Fruit fly (Drosophila melanogaster) whole organism, prepupa: ENCODE results near the gene Marcal1.

Experiments used
- Blimp-1 ChIP-seq: fragments of 200-800 bp; sonication (Bioruptor generic); optimal IDR thresholded peaks from 3 replicates; lab custom pipeline; 2017; ENCODE audit warnings: missing biosample characterization, missing genetic modification characterization, mild to moderate bottlenecking, moderate library complexity, missing genetic modification reagents
- CG10631 ChIP-seq: fragments of 200-800 bp; sonication (Bioruptor generic); optimal IDR thresholded peaks from 2 replicates; lab custom pipeline; 2016; ENCODE audit warnings: missing biosample characterization, missing genetic modification characterization
- CG11902 ChIP-seq: fragments of 200-800 bp; sonication (Bioruptor generic); optimal IDR thresholded peaks from 3 replicates; lab custom pipeline; 2016; ENCODE audit warnings: missing biosample characterization, missing genetic modification characterization
- CG6163 ChIP-seq: fragments of 200-800 bp; sonication (Bioruptor generic); IDR thresholded peaks from 3 replicates; pipeline ENCODE4 v1.3.6; 2022; ENCODE audit warnings: missing biosample characterization, missing genetic modification characterization
- CG6792 ChIP-seq: fragments of 200-800 bp; sonication (Bioruptor generic); optimal IDR thresholded peaks from 3 replicates; lab custom pipeline; 2016; ENCODE audit warnings: missing biosample characterization, missing genetic modification characterization
- CG6854 ChIP-seq: fragments of 200-800 bp; sonication (Bioruptor generic); optimal IDR thresholded peaks from 2 replicates; lab custom pipeline; 2017; ENCODE audit warnings: missing biosample characterization, mild to moderate bottlenecking, missing genetic modification characterization
- Eip78C ChIP-seq: fragments of 200-800 bp; sonication (Bioruptor generic); peaks from one replicate; lab custom pipeline; 2016; ENCODE audit warnings: missing biosample characterization, missing genetic modification characterization
- Eip93F ChIP-seq: fragments of 200-800 bp; sonication (Bioruptor generic); optimal IDR thresholded peaks from 2 replicates; lab custom pipeline; 2016; ENCODE audit warnings: missing biosample characterization, mild to moderate bottlenecking, missing genetic modification characterization
- Hr39 ChIP-seq: fragments of 200-800 bp; sonication (Bioruptor generic); optimal IDR thresholded peaks from 2 replicates; lab custom pipeline; 2016; ENCODE audit warnings: missing biosample characterization, missing genetic modification characterization
- OdsH ChIP-seq: fragments of 200-800 bp; sonication (Bioruptor generic); optimal IDR thresholded peaks from 3 replicates; lab custom pipeline; 2016; ENCODE audit warnings: missing biosample characterization, missing genetic modification characterization
- cyc ChIP-seq: fragments of 200-800 bp; sonication (Bioruptor generic); optimal IDR thresholded peaks from 3 replicates; lab custom pipeline; 2016; ENCODE audit warnings: missing biosample characterization, missing genetic modification characterization
- eg ChIP-seq: fragments of 200-800 bp; sonication (Bioruptor generic); IDR thresholded peaks from 3 replicates; pipeline ENCODE4 v1.3.6; 2022; ENCODE audit warnings: missing biosample characterization, missing genetic modification characterization
- topi ChIP-seq: fragments of 200-800 bp; sonication (Bioruptor generic); optimal IDR thresholded peaks from 3 replicates; lab custom pipeline; 2016; ENCODE audit warnings: missing biosample characterization, missing genetic modification characterization

DNA sequence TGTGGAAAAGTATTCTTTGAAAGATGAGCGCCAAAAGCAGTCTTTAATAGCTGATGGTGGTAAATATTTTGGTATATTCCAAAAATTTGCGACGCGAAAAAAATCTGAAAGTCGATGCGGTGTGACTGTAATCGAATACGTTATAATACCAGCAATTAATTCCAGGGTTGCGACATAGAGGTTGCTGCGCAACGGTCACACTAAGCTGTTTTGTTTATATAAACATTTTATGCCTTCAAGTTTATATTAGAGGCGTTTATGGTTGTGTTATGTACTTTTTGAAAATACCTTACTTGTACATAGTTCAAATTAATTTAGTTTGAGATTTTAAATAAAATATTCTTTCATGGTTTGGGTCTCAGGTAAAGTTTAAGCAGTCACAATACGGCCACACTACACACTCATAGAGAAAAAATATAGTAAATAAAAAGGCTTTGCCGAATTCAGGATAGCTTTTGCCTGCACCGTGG lies 16.1 kb downstream of the Marcal1 start, which contains the start of gene CG14043:
- TF ChIP-seq CG6792 (GFP tag; lab: Kevin White, UChicago) (no peak), Hr39 (GFP tag; lab: Kevin White, UChicago) (no peak), Blimp-1 (GFP tag; lab: Kevin White, UChicago) (no peak), Eip93F (GFP tag; lab: Kevin White, UChicago) (no peak), Eip78C (no peak), eg (GFP tag; lab: Robert Waterston, UW) (no peak), CG6163 (no peak), CG6854 (GFP tag; lab: Kevin White, UChicago) (no peak), cyc (no peak), CG10631 (no peak), topi (GFP tag; lab: Kevin White, UChicago) (no peak), CG11902 (no peak), OdsH (GFP tag; lab: Kevin White, UChicago) (no peak)
